Worm (Caenorhabditis elegans): ENCODE results near the gene Y97E10AL.1.

The Y97E10AL.1 gene

ce11 chrV:7985860-7986259 lies at the start of gene Y97E10AL.1:
Gene Y97E10AL.1 (plus strand): TSS chrV:7986160.
- TF ChIP-seq cog-1 (tag; optimal IDR thresholded peaks at IDR 0.05): no peak
- no peak for TF ChIP-seq med-1 (GFP tag; optimal IDR thresholded peaks at IDR 0.05; ENCODE audit: insufficient read depth)
- no peak for TF ChIP-seq ztf-23 (GFP tag; IDR thresholded peaks at IDR 0.05)
- TF ChIP-seq flt-1 (GFP tag; IDR thresholded peaks at IDR 0.05): no peak
- no peak for TF ChIP-seq ref-1 (GFP tag; conservative IDR thresholded peaks at IDR 0.05)
- no peak for TF ChIP-seq T22C8.4 (GFP tag; IDR thresholded peaks at IDR 0.05)
- TF ChIP-seq ztf-29 (GFP tag; IDR thresholded peaks at IDR 0.05): no peak
- no peak for TF ChIP-seq klf-2 (GFP tag; conservative IDR thresholded peaks at IDR 0.05)
- no peak for TF ChIP-seq tab-1 (GFP tag; IDR thresholded peaks at IDR 0.05)

- no peak for TF ChIP-seq flt-1 (GFP tag; IDR thresholded peaks at IDR 0.05)
- no peak for TF ChIP-seq klf-2 (GFP tag; conservative IDR thresholded peaks at IDR 0.05)
- no peak for TF ChIP-seq med-1 (GFP tag; optimal IDR thresholded peaks at IDR 0.05; ENCODE audit: insufficient read depth)
- no peak for TF ChIP-seq ztf-29 (GFP tag; IDR thresholded peaks at IDR 0.05)
Measured at ce11 chrV:7937152-7937551, 48.8 kb upstream of the Y97E10AL.1 start, which contains the start of gene srsx-3. Gene srsx-3 (minus strand): TSS chrV:7937252.

ce11 chrV:7940299-7940698 lies 45.7 kb upstream of the Y97E10AL.1 start, which contains the start of gene srt-53:
Gene srt-53 (minus strand): TSS chrV:7940399.
- no peak for TF ChIP-seq cog-1 (tag; optimal IDR thresholded peaks at IDR 0.05)
- TF ChIP-seq klf-2 (GFP tag; conservative IDR thresholded peaks at IDR 0.05): no peak
- no peak for TF ChIP-seq ztf-23 (GFP tag; IDR thresholded peaks at IDR 0.05)
- TF ChIP-seq flt-1 (GFP tag; IDR thresholded peaks at IDR 0.05): no peak
- no peak for TF ChIP-seq T22C8.4 (GFP tag; IDR thresholded peaks at IDR 0.05)
- no peak for TF ChIP-seq ztf-29 (GFP tag; IDR thresholded peaks at IDR 0.05)
- TF ChIP-seq med-1 (GFP tag; optimal IDR thresholded peaks at IDR 0.05; ENCODE audit: insufficient read depth): no peak
- no peak for TF ChIP-seq ref-1 (GFP tag; conservative IDR thresholded peaks at IDR 0.05)
- no peak for TF ChIP-seq tab-1 (GFP tag; IDR thresholded peaks at IDR 0.05)

- TF ChIP-seq ztf-23 (GFP tag; IDR thresholded peaks at IDR 0.05) (no peak), tab-1 (GFP tag; IDR thresholded peaks at IDR 0.05) (no peak), cog-1 (tag; optimal IDR thresholded peaks at IDR 0.05) (no peak), flt-1 (GFP tag; IDR thresholded peaks at IDR 0.05) (no peak), ztf-29 (GFP tag; IDR thresholded peaks at IDR 0.05) (no peak), med-1 (GFP tag; optimal IDR thresholded peaks at IDR 0.05; ENCODE audit: insufficient read depth) (no peak), T22C8.4 (GFP tag; IDR thresholded peaks at IDR 0.05) (no peak), ref-1 (GFP tag; conservative IDR thresholded peaks at IDR 0.05) (no peak), klf-2 (GFP tag; conservative IDR thresholded peaks at IDR 0.05) (no peak)
Measured at ce11 chrV:7943568-7943967, 42.4 kb upstream of the Y97E10AL.1 start, which contains the start of gene Y97E10B.1. Gene Y97E10B.1 (plus strand): TSS chrV:7943868.

- TF ChIP-seq ref-1 (GFP tag; conservative IDR thresholded peaks at IDR 0.05) (no peak), ztf-29 (GFP tag; IDR thresholded peaks at IDR 0.05) (no peak), tab-1 (GFP tag; IDR thresholded peaks at IDR 0.05) (no peak), med-1 (GFP tag; optimal IDR thresholded peaks at IDR 0.05; ENCODE audit: insufficient read depth) (no peak), T22C8.4 (GFP tag; IDR thresholded peaks at IDR 0.05) (no peak), cog-1 (tag; optimal IDR thresholded peaks at IDR 0.05) (no peak), klf-2 (GFP tag; conservative IDR thresholded peaks at IDR 0.05) (no peak), flt-1 (GFP tag; IDR thresholded peaks at IDR 0.05) (no peak), ztf-23 (GFP tag; IDR thresholded peaks at IDR 0.05) (no peak)
Measured at ce11 chrV:7946229-7946628, 39.7 kb upstream of the Y97E10AL.1 start.

ce11 chrV:7952855-7953254 lies 33.1 kb upstream of the Y97E10AL.1 start, which contains the start of gene clec-216:
Gene clec-216 (minus strand): TSS chrV:7952955.
- TF ChIP-seq cog-1 (tag; optimal IDR thresholded peaks at IDR 0.05) (no peak), tab-1 (GFP tag; IDR thresholded peaks at IDR 0.05) (no peak), flt-1 (GFP tag; IDR thresholded peaks at IDR 0.05) (no peak)

ce11 chrV:7954552-7954951 lies 31.4 kb upstream of the Y97E10AL.1 start, which contains the start of gene F26D11.13:
Gene F26D11.13 (minus strand): TSS chrV:7954652.
- no peak for TF ChIP-seq tab-1 (GFP tag; IDR thresholded peaks at IDR 0.05)
- no peak for TF ChIP-seq T22C8.4 (GFP tag; IDR thresholded peaks at IDR 0.05)
- TF ChIP-seq klf-2 (GFP tag; conservative IDR thresholded peaks at IDR 0.05): no peak
- TF ChIP-seq med-1 (GFP tag; optimal IDR thresholded peaks at IDR 0.05; ENCODE audit: insufficient read depth): no peak
- TF ChIP-seq cog-1 (tag; optimal IDR thresholded peaks at IDR 0.05): no peak
- no peak for TF ChIP-seq ztf-29 (GFP tag; IDR thresholded peaks at IDR 0.05)
- TF ChIP-seq flt-1 (GFP tag; IDR thresholded peaks at IDR 0.05): no peak
- no peak for TF ChIP-seq ztf-23 (GFP tag; IDR thresholded peaks at IDR 0.05)

ce11 chrV:7955168-7955567 lies 30.8 kb upstream of the Y97E10AL.1 start, which contains the start of gene F26D11.12:
Gene F26D11.12 (minus strand): TSS chrV:7955312.
- TF ChIP-seq T22C8.4 (GFP tag; IDR thresholded peaks at IDR 0.05): no peak
- TF ChIP-seq tab-1 (GFP tag; IDR thresholded peaks at IDR 0.05): no peak
- TF ChIP-seq ztf-29 (GFP tag; IDR thresholded peaks at IDR 0.05): no peak
- no peak for TF ChIP-seq cog-1 (tag; optimal IDR thresholded peaks at IDR 0.05)
- no peak for TF ChIP-seq med-1 (GFP tag; optimal IDR thresholded peaks at IDR 0.05; ENCODE audit: insufficient read depth)
- TF ChIP-seq flt-1 (GFP tag; IDR thresholded peaks at IDR 0.05): no peak

ce11 chrV:7956218-7956617 lies 29.7 kb upstream of the Y97E10AL.1 start, which contains the start of gene pals-34:
Gene pals-34 (minus strand): TSS chrV:7956497.
- TF ChIP-seq klf-2 (GFP tag; conservative IDR thresholded peaks at IDR 0.05): no peak
- no peak for TF ChIP-seq cog-1 (tag; optimal IDR thresholded peaks at IDR 0.05)
- no peak for TF ChIP-seq tab-1 (GFP tag; IDR thresholded peaks at IDR 0.05)
- TF ChIP-seq T22C8.4 (GFP tag; IDR thresholded peaks at IDR 0.05): no peak
- TF ChIP-seq ztf-29 (GFP tag; IDR thresholded peaks at IDR 0.05): no peak
- no peak for TF ChIP-seq ztf-23 (GFP tag; IDR thresholded peaks at IDR 0.05)
- TF ChIP-seq med-1 (GFP tag; optimal IDR thresholded peaks at IDR 0.05; ENCODE audit: insufficient read depth): no peak
- TF ChIP-seq ref-1 (GFP tag; conservative IDR thresholded peaks at IDR 0.05): no peak
- TF ChIP-seq flt-1 (GFP tag; IDR thresholded peaks at IDR 0.05): no peak

- no peak for TF ChIP-seq ztf-29 (GFP tag; IDR thresholded peaks at IDR 0.05)
- no peak for TF ChIP-seq ref-1 (GFP tag; conservative IDR thresholded peaks at IDR 0.05)
- no peak for TF ChIP-seq tab-1 (GFP tag; IDR thresholded peaks at IDR 0.05)
- TF ChIP-seq klf-2 (GFP tag; conservative IDR thresholded peaks at IDR 0.05): no peak
- TF ChIP-seq med-1 (GFP tag; optimal IDR thresholded peaks at IDR 0.05; ENCODE audit: insufficient read depth): no peak
- no peak for TF ChIP-seq flt-1 (GFP tag; IDR thresholded peaks at IDR 0.05)
- TF ChIP-seq cog-1 (tag; optimal IDR thresholded peaks at IDR 0.05): no peak
- no peak for TF ChIP-seq T22C8.4 (GFP tag; IDR thresholded peaks at IDR 0.05)
- no peak for TF ChIP-seq ztf-23 (GFP tag; IDR thresholded peaks at IDR 0.05)
Measured at ce11 chrV:7958740-7959320, 27.1 kb upstream of the Y97E10AL.1 start, which contains the start of the genes clec-217 and F26D11.2. Gene clec-217 (minus strand): TSS chrV:7958840. Gene F26D11.2 (plus strand): TSS chrV:7959270.

Measured in whole organism, midembryonic.